Worm (Caenorhabditis elegans) whole organism, L2 larva: Measurements from ENCODE around the gene acr-3.

Experiments
- ama-1 ChIP-seq: fragments of 150-350 bp; optimal IDR thresholded peaks from 2 replicates; lab custom pipeline; 2018; ENCODE audit warnings: inconsistent platforms
- dmd-4 ChIP-seq: sonication (generic microtip); optimal IDR thresholded peaks from 2 replicates; lab custom pipeline; 2017; ENCODE audit warnings: missing biosample characterization, missing genetic modification characterization
- egl-27 ChIP-seq: sonication (generic microtip); optimal IDR thresholded peaks from 3 replicates; lab custom pipeline; 2017; ENCODE audit warnings: missing biosample characterization, missing genetic modification reagents, missing genetic modification characterization
- elt-1 ChIP-seq: fragments of 150-350 bp; optimal IDR thresholded peaks from 2 replicates; lab custom pipeline; 2014; ENCODE audit warnings: missing biosample characterization, missing genetic modification characterization
- unc-39 ChIP-seq: fragments of 150-350 bp; optimal IDR thresholded peaks from 2 replicates; lab custom pipeline; 2014; ENCODE audit warnings: missing biosample characterization, missing genetic modification characterization
- unc-62 ChIP-seq: fragments of 150-350 bp; optimal IDR thresholded peaks from 2 replicates; lab custom pipeline; 2014; ENCODE audit warnings: missing biosample characterization, missing genetic modification reagents, missing genetic modification characterization

- TF ChIP-seq elt-1 (tag; lab: Kevin White, UChicago) = no peak
- no peak for TF ChIP-seq egl-27
- no peak for TF ChIP-seq unc-62
- no peak for TF ChIP-seq ama-1 (lab: Kevin White, UChicago)
- TF ChIP-seq dmd-4 = no peak
- no peak for TF ChIP-seq unc-39 (tag; lab: Kevin White, UChicago)
Measured at ce11 chrX:6743344-6743743, 34.0 kb downstream of the acr-3 start.
